ENCODE assay signal across 4 fruit fly cellular contexts in the genomic region with DNA sequence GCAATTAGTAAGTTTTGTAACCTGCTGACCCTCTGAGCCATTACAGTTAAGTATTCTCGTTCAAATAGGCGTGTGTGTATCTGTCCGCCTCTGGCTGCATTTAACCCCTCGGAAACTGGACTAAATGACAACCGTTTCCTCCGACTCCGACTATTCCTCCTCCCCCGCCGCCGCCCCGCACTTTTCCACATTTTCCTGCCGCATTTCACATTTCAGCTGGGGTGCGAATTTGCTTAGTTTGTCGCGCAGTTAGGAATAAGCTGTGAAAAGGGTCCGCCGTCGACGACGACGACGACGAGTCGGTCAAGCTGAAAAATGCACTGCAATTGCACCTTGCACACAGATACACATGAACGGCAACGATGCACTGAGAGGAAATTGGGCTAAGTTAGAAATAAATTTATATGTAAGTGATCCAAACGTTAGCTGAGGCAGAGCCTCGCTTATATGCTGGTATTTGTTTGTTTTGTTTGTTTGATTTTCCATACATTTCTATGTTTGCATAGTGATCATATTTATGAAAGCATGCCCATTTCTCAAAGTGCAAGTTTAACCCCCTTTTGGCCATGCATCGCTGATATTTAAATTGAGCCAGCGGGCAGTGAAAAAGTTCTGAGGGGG.
TF ChIP-seq lines count a peak whose summit lies in the region.

No protein-coding gene starts in this region.

- no peak for TF ChIP-seq CTCF in whole organism, embryonic (GFP tag; optimal IDR thresholded peaks at IDR 0.05; lab: Kevin White, UChicago)

TF ChIP-seq in whole organism, embryonic, 481 proteins besides CTCF, POLR2A, EP300 and RAD21 (continues in another document):
- TF ChIP-seq dmrt11E (tag; optimal IDR thresholded peaks at IDR 0.05; lab: Kevin White, UChicago) (peak; percentile 61), CG10462 (GFP tag; optimal IDR thresholded peaks at IDR 0.05; lab: Kevin White, UChicago) (no peak), CG2712 (tag; optimal IDR thresholded peaks at IDR 0.05; lab: Kevin White, UChicago) (peak; percentile 37), CG1603 (tag; optimal IDR thresholded peaks at IDR 0.05; lab: Kevin White, UChicago) (peak; percentile 33), CG10979 (tag; optimal IDR thresholded peaks at IDR 0.05; lab: Kevin White, UChicago) (peak; percentile 7), Sox100B (GFP tag; optimal IDR thresholded peaks at IDR 0.05; lab: Kevin White, UChicago) (no peak), row (GFP tag; IDR thresholded peaks at IDR 0.05; lab: Robert Waterston, UW) (0 out of 3 replicates have a peak, but pooled peaks have one; percentile 24), Xrp1 (GFP tag; IDR thresholded peaks at IDR 0.05; lab: Robert Waterston, UW) (peak; percentile 40; the same call in 1 of the 2 replicates), CG15269 (tag; optimal IDR thresholded peaks at IDR 0.05; lab: Kevin White, UChicago) (no peak), CG7786 (GFP tag; optimal IDR thresholded peaks at IDR 0.05; lab: Kevin White, UChicago) (no peak), CG13296 (GFP tag; optimal IDR thresholded peaks at IDR 0.05; lab: Kevin White, UChicago) (no peak), nerfin-1 (tag; optimal IDR thresholded peaks at IDR 0.05; lab: Kevin White, UChicago) (peak; percentile 12), CG16815 (GFP tag; optimal IDR thresholded peaks at IDR 0.05; lab: Kevin White, UChicago) (peak; percentile 9), Med (GFP tag; lab: Kevin White, UChicago) (peak; percentile 27), lola (GFP tag; optimal IDR thresholded peaks at IDR 0.05; lab: Kevin White, UChicago) (peak in 1 of 3 experiments; percentile 43), sens (GFP tag; lab: Kevin White, UChicago) (peak; percentile 90), zf30C (GFP tag; optimal IDR thresholded peaks at IDR 0.05; lab: Kevin White, UChicago) (peak; percentile 64), sc (optimal IDR thresholded peaks at IDR 0.05; lab: Kevin White, UChicago) (no peak), sc (GFP tag; optimal IDR thresholded peaks at IDR 0.05; lab: Kevin White, UChicago) (peak; percentile 25), CG18262 (tag; optimal IDR thresholded peaks at IDR 0.05; lab: Kevin White, UChicago) (peak; percentile 30), gem (tag; optimal IDR thresholded peaks at IDR 0.05; lab: Kevin White, UChicago) (peak; percentile 26)

TF ChIP-seq in whole organism, prepupa, 60 proteins besides CTCF, POLR2A, EP300 and RAD21 (continues in another document):
- TF ChIP-seq CG4318 (GFP tag; optimal IDR thresholded peaks at IDR 0.05; lab: Kevin White, UChicago), result no peak
- TF ChIP-seq Hr39 (GFP tag; optimal IDR thresholded peaks at IDR 0.05; lab: Kevin White, UChicago), result peak; percentile 31
- TF ChIP-seq OdsH (GFP tag; optimal IDR thresholded peaks at IDR 0.05; lab: Kevin White, UChicago), result peak; percentile 45
- no peak for TF ChIP-seq Eip93F (GFP tag; optimal IDR thresholded peaks at IDR 0.05; lab: Kevin White, UChicago)
- TF ChIP-seq Met (GFP tag; optimal IDR thresholded peaks at IDR 0.05; lab: Kevin White, UChicago), result peak; percentile 10
- no peak for TF ChIP-seq eg (GFP tag; IDR thresholded peaks at IDR 0.05; lab: Robert Waterston, UW)
- TF ChIP-seq cyc (GFP tag; optimal IDR thresholded peaks at IDR 0.05; lab: Kevin White, UChicago), result no peak
- no peak for TF ChIP-seq lz (GFP tag; optimal IDR thresholded peaks at IDR 0.05; lab: Kevin White, UChicago)
- TF ChIP-seq ss (GFP tag; optimal IDR thresholded peaks at IDR 0.05; lab: Kevin White, UChicago), result peak; percentile 33 to 38
- peak; percentile 26 for TF ChIP-seq pdm3 (GFP tag; optimal IDR thresholded peaks at IDR 0.05; lab: Kevin White, UChicago)
- peak; percentile 34 for TF ChIP-seq esn (GFP tag; optimal IDR thresholded peaks at IDR 0.05; lab: Kevin White, UChicago)
- peak; percentile 22 for TF ChIP-seq acj6 (GFP tag; optimal IDR thresholded peaks at IDR 0.05; lab: Kevin White, UChicago)
- TF ChIP-seq Smox (GFP tag; optimal IDR thresholded peaks at IDR 0.05; lab: Kevin White, UChicago), result peak; percentile 18
- TF ChIP-seq CG10631 (GFP tag; optimal IDR thresholded peaks at IDR 0.05; lab: Kevin White, UChicago), result peak; percentile 1
- peak; percentile 10 for TF ChIP-seq CG1621 (tag; optimal IDR thresholded peaks at IDR 0.05; lab: Kevin White, UChicago)
- TF ChIP-seq CG32006 (GFP tag; optimal IDR thresholded peaks at IDR 0.05; lab: Kevin White, UChicago), result peak; percentile 30
- TF ChIP-seq CG3032 (tag; optimal IDR thresholded peaks at IDR 0.05; lab: Kevin White, UChicago), result peak; percentile 17
- peak in 1 of 2 experiments; percentile 9 for TF ChIP-seq salr (GFP tag; optimal IDR thresholded peaks at IDR 0.05; lab: Kevin White, UChicago)
- peak; percentile 1 for TF ChIP-seq topi (GFP tag; optimal IDR thresholded peaks at IDR 0.05; lab: Kevin White, UChicago)
- TF ChIP-seq dac (GFP tag; optimal IDR thresholded peaks at IDR 0.05; lab: Kevin White, UChicago), result no peak
- TF ChIP-seq achi (GFP tag; optimal IDR thresholded peaks at IDR 0.05; lab: Kevin White, UChicago), result peak; percentile 16
- peak; percentile 6 for TF ChIP-seq CG31627 (GFP tag; optimal IDR thresholded peaks at IDR 0.05; lab: Kevin White, UChicago)

TF ChIP-seq in whole organism, pupa, 21 proteins besides CTCF, POLR2A, EP300 and RAD21:
- TF ChIP-seq EcR (GFP tag; optimal IDR thresholded peaks at IDR 0.05; lab: Kevin White, UChicago), result no peak
- TF ChIP-seq Ets98B (GFP tag; IDR thresholded peaks at IDR 0.05; lab: Robert Waterston, UW), result no peak
- no peak for TF ChIP-seq rn (GFP tag; IDR thresholded peaks at IDR 0.05; lab: Robert Waterston, UW)
- 0 out of 3 replicates have a peak, but pooled peaks have one; percentile 13 for TF ChIP-seq fd96Ca (GFP tag; IDR thresholded peaks at IDR 0.05; lab: Robert Waterston, UW)
- TF ChIP-seq CG9948 (tag; optimal IDR thresholded peaks at IDR 0.05; lab: Kevin White, UChicago), result peak; percentile 26
- 0 out of 3 replicates have a peak, but pooled peaks have one; percentile 30 for TF ChIP-seq CG4496 (GFP tag; IDR thresholded peaks at IDR 0.05; lab: Robert Waterston, UW)
- TF ChIP-seq CG13204 (GFP tag; optimal IDR thresholded peaks at IDR 0.05; lab: Kevin White, UChicago), result peak; percentile 5
- TF ChIP-seq CG14655 (GFP tag; optimal IDR thresholded peaks at IDR 0.05; lab: Kevin White, UChicago), result peak; percentile 10
- TF ChIP-seq Snoo (tag; optimal IDR thresholded peaks at IDR 0.05; lab: Kevin White, UChicago), result no peak
- peak; percentile 42 for TF ChIP-seq CG15710 (tag; optimal IDR thresholded peaks at IDR 0.05; lab: Kevin White, UChicago)
- peak; percentile 39 for TF ChIP-seq CG34367 (tag; optimal IDR thresholded peaks at IDR 0.05; lab: Kevin White, UChicago)
- TF ChIP-seq CG8159 (tag; optimal IDR thresholded peaks at IDR 0.05; lab: Kevin White, UChicago), result peak; percentile 29
- peak; percentile 9 for TF ChIP-seq CG17806 (tag; optimal IDR thresholded peaks at IDR 0.05; lab: Kevin White, UChicago)

TF ChIP-seq in whole organism, wandering third instar larva, 38 proteins besides CTCF, POLR2A, EP300 and RAD21:
- TF ChIP-seq GATAd (GFP tag; optimal IDR thresholded peaks at IDR 0.05; lab: Kevin White, UChicago), result no peak
- TF ChIP-seq Myc (optimal IDR thresholded peaks at IDR 0.05; lab: Kevin White, UChicago), result no peak
- TF ChIP-seq ey (GFP tag; optimal IDR thresholded peaks at IDR 0.05; lab: Kevin White, UChicago), result peak; percentile 24
- TF ChIP-seq foxo (GFP tag; optimal IDR thresholded peaks at IDR 0.05; lab: Kevin White, UChicago), result peak in 1 of 2 experiments; percentile 23
- TF ChIP-seq Sp1 (GFP tag; optimal IDR thresholded peaks at IDR 0.05; lab: Kevin White, UChicago), result peak; percentile 5
- TF ChIP-seq pan (optimal IDR thresholded peaks at IDR 0.05; lab: Kevin White, UChicago), result no peak
- no peak for TF ChIP-seq lola (GFP tag; optimal IDR thresholded peaks at IDR 0.05; lab: Kevin White, UChicago)
- no peak for TF ChIP-seq CrebA (GFP tag; optimal IDR thresholded peaks at IDR 0.05; lab: Kevin White, UChicago; ENCODE audit: borderline replicate concordance)
- no peak for TF ChIP-seq N (GFP tag; optimal IDR thresholded peaks at IDR 0.05; lab: Kevin White, UChicago)
- no peak for TF ChIP-seq sv (GFP tag; optimal IDR thresholded peaks at IDR 0.05; lab: Kevin White, UChicago)
- peak; percentile 13 for TF ChIP-seq HLH106 (tag; optimal IDR thresholded peaks at IDR 0.05; lab: Kevin White, UChicago)
- TF ChIP-seq rgr (GFP tag; optimal IDR thresholded peaks at IDR 0.05; lab: Kevin White, UChicago), result peak; percentile 8
- TF ChIP-seq h (GFP tag; optimal IDR thresholded peaks at IDR 0.05; lab: Kevin White, UChicago), result peak; percentile 13

Comparison
In these comparisons a context has a peak if more than half of its experiments do, and no peak if none do; other contexts are left out.
1. Of the 7 proteins assayed by ChIP-seq in both whole organism, embryonic and whole organism, prepupa: peak only in whole organism, embryonic: none; only in whole organism, prepupa: Gug, Hr39 and Sox102F; in both: none; in neither: 4.